Worm (Caenorhabditis elegans) whole organism, L4 larva: Measurements from ENCODE around the gene Y55B1BR.8.
A peak's percentile ranks its signal among the peaks of the same experiment; 100 is the strongest.

Experiments
- F44E2.7 ChIP-seq: fragments of 200-800 bp; sonication (Bioruptor generic); IDR thresholded peaks from 2 replicates; pipeline ENCODE4 v2.1.2; 2022; ENCODE audit warnings: missing genetic modification characterization, missing compliant biosample characterization
- T20F7.1 ChIP-seq: fragments of 200-800 bp; sonication (Bioruptor generic); optimal IDR thresholded peaks from 2 replicates; lab custom pipeline; 2018; ENCODE audit warnings: mild to moderate bottlenecking, missing genetic modification characterization, missing compliant biosample characterization
- ZK546.5 ChIP-seq, 2 experiments: sonication (generic microtip); optimal IDR thresholded peaks; 2 replicates each; lab custom pipeline; 2017; ENCODE audit warnings: missing biosample characterization in 2 of 2, missing genetic modification characterization in 2 of 2
- aha-1 ChIP-seq: fragments of 150-350 bp; peaks from one replicate; lab custom pipeline; 2014; ENCODE audit warnings: missing biosample characterization, missing genetic modification characterization
- ama-1 ChIP-seq: fragments of 150-350 bp; optimal IDR thresholded peaks from 2 replicates; lab custom pipeline; 2014; ENCODE audit warnings: inconsistent platforms, mixed read lengths
- attf-4 ChIP-seq: sonication (generic microtip); optimal IDR thresholded peaks from 3 replicates; lab custom pipeline; 2017; ENCODE audit warnings: missing biosample characterization, missing genetic modification characterization
- ceh-62 ChIP-seq: sonication (generic microtip); optimal IDR thresholded peaks from 2 replicates; lab custom pipeline; 2017; ENCODE audit warnings: missing biosample characterization, missing genetic modification characterization
- cey-2 ChIP-seq: sonication (generic microtip); optimal IDR thresholded peaks from 3 replicates; lab custom pipeline; 2017; ENCODE audit warnings: missing genetic modification characterization, mild to moderate bottlenecking, missing compliant biosample characterization, antibody characterized with exemption, borderline replicate concordance; ENCODE audit not compliant: insufficient read depth
- daf-16 ChIP-seq, 3 experiments: sonication (generic microtip); optimal IDR thresholded peaks; 2 replicates each; lab custom pipeline; 2016 to 2017; ENCODE audit warnings: missing genetic modification characterization in 3 of 3, missing genetic modification reagents in 3 of 3, mild to moderate bottlenecking in 2 of 3, missing compliant biosample characterization in 2 of 3, missing biosample characterization in 1 of 3, moderate library complexity in 1 of 3
- dmd-8 ChIP-seq: fragments of 200-800 bp; sonication (Bioruptor generic); IDR thresholded peaks from 2 replicates; pipeline ENCODE4 v1.3.6; 2022; ENCODE audit warnings: missing genetic modification characterization, missing compliant biosample characterization
- dpl-1 ChIP-seq: fragments of 150-350 bp; optimal IDR thresholded peaks from 2 replicates; lab custom pipeline; 2014; ENCODE audit warnings: missing biosample characterization, missing genetic modification reagents, missing genetic modification characterization
- duxl-1 ChIP-seq: sonication (generic microtip); optimal IDR thresholded peaks from 2 replicates; lab custom pipeline; 2016; ENCODE audit warnings: mild to moderate bottlenecking, missing genetic modification characterization, moderate library complexity, missing compliant biosample characterization; ENCODE audit not compliant: poor library complexity
- egl-27 ChIP-seq: sonication (generic microtip); optimal IDR thresholded peaks from 3 replicates; lab custom pipeline; 2017; ENCODE audit warnings: missing biosample characterization, missing genetic modification reagents, missing genetic modification characterization
- egl-43 ChIP-seq: fragments of 200-800 bp; sonication (Bioruptor generic); IDR thresholded peaks from 2 replicates; pipeline ENCODE4 v1.3.6; 2022; ENCODE audit warnings: missing genetic modification reagents, missing genetic modification characterization, missing compliant biosample characterization
- gei-8 ChIP-seq: fragments of 200-800 bp; sonication (Bioruptor generic); optimal IDR thresholded peaks from 2 replicates; lab custom pipeline; 2018; ENCODE audit warnings: mild to moderate bottlenecking, missing genetic modification characterization, missing compliant biosample characterization
- hlh-11 ChIP-seq: fragments of 200-800 bp; sonication (Bioruptor generic); optimal IDR thresholded peaks from 2 replicates; lab custom pipeline; 2018; ENCODE audit warnings: mild to moderate bottlenecking, missing genetic modification characterization, missing compliant biosample characterization
- hlh-30 ChIP-seq: sonication (generic microtip); optimal IDR thresholded peaks from 2 replicates; lab custom pipeline; 2017; ENCODE audit warnings: antibody characterized with exemption, mild to moderate bottlenecking, missing genetic modification characterization, missing compliant biosample characterization; ENCODE audit not compliant: insufficient read depth
- lin-1 ChIP-seq: fragments of 200-800 bp; sonication (Bioruptor generic); IDR thresholded peaks from 2 replicates; pipeline ENCODE4 v1.3.6; 2022; ENCODE audit warnings: missing genetic modification reagents, missing genetic modification characterization, missing compliant biosample characterization
- lin-13 ChIP-seq: fragments of 150-350 bp; optimal IDR thresholded peaks from 2 replicates; lab custom pipeline; 2014; ENCODE audit warnings: missing biosample characterization, missing genetic modification reagents, missing genetic modification characterization
- lin-29 ChIP-seq: fragments of 200-800 bp; sonication (Bioruptor generic); IDR thresholded peaks from 2 replicates; pipeline ENCODE4 v1.3.6; 2022; ENCODE audit warnings: missing genetic modification reagents, missing genetic modification characterization, missing compliant biosample characterization
- lin-38 ChIP-seq: fragments of 200-800 bp; sonication (Bioruptor generic); IDR thresholded peaks from 2 replicates; pipeline ENCODE4 v1.3.6; 2022; ENCODE audit warnings: missing genetic modification reagents, missing genetic modification characterization, missing compliant biosample characterization
- lsy-2 ChIP-seq, 2 experiments: fragments of 150-350 bp in 1 of 2; sonication (generic microtip) in 1 of 2; optimal IDR thresholded peaks; 2 replicates each; lab custom pipeline; 2014 to 2017; ENCODE audit warnings: missing biosample characterization in 2 of 2, missing genetic modification characterization in 2 of 2
- mdl-1 ChIP-seq, 2 experiments: fragments of 150-350 bp in 1 of 2; sonication (generic microtip) in 1 of 2; optimal IDR thresholded peaks; 2 replicates each; lab custom pipeline; 2014 to 2017; ENCODE audit warnings: missing biosample characterization in 2 of 2, missing genetic modification characterization in 2 of 2
- mdt-29 ChIP-seq: fragments of 200-800 bp; sonication (Bioruptor generic); IDR thresholded peaks from 2 replicates; pipeline ENCODE4 v1.3.6; 2022; ENCODE audit warnings: missing genetic modification reagents, missing genetic modification characterization, missing compliant biosample characterization
- mxl-2 ChIP-seq: fragments of 200-800 bp; sonication (Bioruptor generic); conservative IDR thresholded peaks from 2 replicates; pipeline ENCODE4 v1.3.6; 2022; ENCODE audit warnings: missing genetic modification reagents, missing genetic modification characterization, missing compliant biosample characterization
- mxl-3 ChIP-seq: fragments of 200-800 bp; sonication (Bioruptor generic); optimal IDR thresholded peaks from 2 replicates; lab custom pipeline; 2018; ENCODE audit warnings: mild to moderate bottlenecking, missing genetic modification characterization, missing compliant biosample characterization
- nhr-10 ChIP-seq: fragments of 150-350 bp; optimal IDR thresholded peaks from 2 replicates; lab custom pipeline; 2014; ENCODE audit warnings: missing biosample characterization, missing genetic modification characterization
- nhr-25 ChIP-seq: sonication (generic microtip); optimal IDR thresholded peaks from 2 replicates; lab custom pipeline; 2017; ENCODE audit warnings: missing genetic modification characterization, mild to moderate bottlenecking, missing compliant biosample characterization, antibody characterized with exemption, moderate library complexity, borderline replicate concordance; ENCODE audit not compliant: insufficient read depth
- nhr-28 ChIP-seq: fragments of 150-350 bp; optimal IDR thresholded peaks from 2 replicates; lab custom pipeline; 2014; ENCODE audit warnings: missing biosample characterization, missing genetic modification characterization
- nhr-42 ChIP-seq: fragments of 200-800 bp; sonication (Bioruptor generic); IDR thresholded peaks from 2 replicates; pipeline ENCODE4 v1.3.6; 2022; ENCODE audit warnings: missing genetic modification characterization, missing compliant biosample characterization
- nhr-6 ChIP-seq: fragments of 150-350 bp; optimal IDR thresholded peaks from 2 replicates; lab custom pipeline; 2014; ENCODE audit warnings: missing biosample characterization, missing genetic modification characterization
- php-3 ChIP-seq: fragments of 200-800 bp; sonication (Bioruptor generic); IDR thresholded peaks from 2 replicates; pipeline ENCODE4 v1.3.6; 2022; ENCODE audit warnings: missing genetic modification reagents, missing genetic modification characterization, missing compliant biosample characterization
- pqm-1 ChIP-seq: sonication (generic microtip); optimal IDR thresholded peaks from 2 replicates; lab custom pipeline; 2017; ENCODE audit warnings: missing biosample characterization, missing genetic modification characterization
- rbr-2 ChIP-seq: sonication (generic microtip); optimal IDR thresholded peaks from 2 replicates; lab custom pipeline; 2016; ENCODE audit warnings: missing genotype, missing genetic modification characterization, missing compliant biosample characterization
- saeg-2 ChIP-seq: fragments of 200-800 bp; sonication (Bioruptor generic); IDR thresholded peaks from 2 replicates; pipeline ENCODE4 v1.3.6; 2022; ENCODE audit warnings: missing genetic modification reagents, missing genetic modification characterization, missing compliant biosample characterization
- snpc-4 ChIP-seq: fragments of 150-350 bp; optimal IDR thresholded peaks from 2 replicates; lab custom pipeline; 2014; ENCODE audit warnings: missing biosample characterization, missing genetic modification characterization
- unc-130 ChIP-seq: sonication (generic microtip); optimal IDR thresholded peaks from 2 replicates; lab custom pipeline; 2016; ENCODE audit warnings: missing genetic modification reagents, missing genetic modification characterization, missing compliant biosample characterization
- unc-62 ChIP-seq, 3 experiments: fragments of 150-350 bp in 1 of 3; sonication (generic microtip); optimal IDR thresholded peaks in 2 of 3; peaks in 1 of 3; 1 replicate in 1 of 3; 2 replicates in 2 of 3; lab custom pipeline; 2014 to 2017; ENCODE audit warnings: missing biosample characterization in 3 of 3, missing genetic modification characterization in 3 of 3, missing genetic modification reagents in 3 of 3, missing genotype in 1 of 3
- zag-1 ChIP-seq: fragments of 150-350 bp; optimal IDR thresholded peaks from 2 replicates; lab custom pipeline; 2014; ENCODE audit warnings: missing biosample characterization, missing genetic modification characterization
- zip-2 ChIP-seq: fragments of 150-350 bp; optimal IDR thresholded peaks from 2 replicates; lab custom pipeline; 2014; ENCODE audit warnings: missing biosample characterization, missing genetic modification characterization

Gene Y55B1BR.8

ce11 chrIII:418649-419048, 25.6 kb upstream of the Y55B1BR.8 start, which contains the start of gene stim-1:
Gene stim-1 (minus strand): TSS chrIII:418749.
- TF ChIP-seq nhr-6, result no peak
- TF ChIP-seq attf-4, result no peak
- no peak for TF ChIP-seq ama-1 (lab: Kevin White, UChicago)
- no peak for TF ChIP-seq rbr-2 (tag; lab: Kevin White, UChicago)
- TF ChIP-seq zip-2, result no peak
- no peak for TF ChIP-seq egl-27 (tag; lab: Kevin White, UChicago)
- no peak for TF ChIP-seq zag-1 (tag; lab: Kevin White, UChicago)
- no peak for TF ChIP-seq gei-8 (GFP tag; lab: Kevin White, UChicago)
- TF ChIP-seq lin-13 (GFP tag; lab: Kevin White, UChicago), result no peak
- no peak for TF ChIP-seq hlh-11
- no peak for TF ChIP-seq F44E2.7
- no peak for TF ChIP-seq saeg-2 (GFP tag; lab: Robert Waterston, UW)
- TF ChIP-seq unc-130 (GFP tag; lab: Kevin White, UChicago), result no peak

- no peak for TF ChIP-seq mdt-29 (GFP tag; lab: Robert Waterston, UW)
- peak; percentile 27 for TF ChIP-seq pqm-1
- no peak for TF ChIP-seq lsy-2 (tag; optimal IDR thresholded peaks at IDR 0.05; lab: Kevin White, UChicago)
- no peak for TF ChIP-seq cey-2
- TF ChIP-seq mxl-3 (GFP tag; lab: Kevin White, UChicago), result no peak
- TF ChIP-seq lin-1 (GFP tag; lab: Robert Waterston, UW), result no peak
- TF ChIP-seq T20F7.1, result no peak
- TF ChIP-seq lin-38 (GFP tag; lab: Robert Waterston, UW), result no peak
- TF ChIP-seq gei-8 (GFP tag; lab: Kevin White, UChicago), result no peak
- no peak for TF ChIP-seq daf-16 (GFP tag; optimal IDR thresholded peaks at IDR 0.05; lab: Kevin White, UChicago)
- TF ChIP-seq daf-16 (tag; optimal IDR thresholded peaks at IDR 0.05; lab: Kevin White, UChicago), result peak; percentile 47
- no peak for TF ChIP-seq php-3 (GFP tag; lab: Robert Waterston, UW)
- TF ChIP-seq lin-29, result no peak
- no peak for TF ChIP-seq mxl-2 (GFP tag; lab: Robert Waterston, UW)
- TF ChIP-seq dmd-8, result no peak
- TF ChIP-seq unc-62 (GFP tag; optimal IDR thresholded peaks at IDR 0.05 in 1 of 2; lab: Kevin White, UChicago), result no peak
- no peak for TF ChIP-seq unc-62 (tag; optimal IDR thresholded peaks at IDR 0.05; lab: Kevin White, UChicago)
- TF ChIP-seq egl-27 (tag; lab: Kevin White, UChicago), result no peak
- no peak for TF ChIP-seq ZK546.5 (tag; optimal IDR thresholded peaks at IDR 0.05; lab: Kevin White, UChicago)
- no peak for TF ChIP-seq saeg-2 (GFP tag; lab: Robert Waterston, UW)
- peak; percentile 44 for TF ChIP-seq aha-1
- TF ChIP-seq snpc-4 (tag; lab: Kevin White, UChicago), result no peak
- TF ChIP-seq attf-4, result no peak
- TF ChIP-seq nhr-42, result no peak
- peak; percentile 53 for TF ChIP-seq nhr-28 (tag; lab: Kevin White, UChicago)
- no peak for TF ChIP-seq ceh-62 (tag; lab: Kevin White, UChicago)
- TF ChIP-seq duxl-1, result no peak
- no peak for TF ChIP-seq hlh-30 (tag; lab: Kevin White, UChicago)
- no peak for TF ChIP-seq nhr-10
- TF ChIP-seq unc-130 (GFP tag; lab: Kevin White, UChicago), result no peak
These were observed 21.6 kb upstream of the Y55B1BR.8 start for ce11 chrIII:422553-422952.

ce11 chrIII:423875-424274, 20.3 kb upstream of the Y55B1BR.8 start:
- peak; percentile 79 for TF ChIP-seq lin-38 (GFP tag; lab: Robert Waterston, UW)
- no peak for TF ChIP-seq mdl-1 (tag; optimal IDR thresholded peaks at IDR 0.05; lab: Kevin White, UChicago)
- TF ChIP-seq nhr-25 (tag; lab: Kevin White, UChicago), result no peak
- TF ChIP-seq cey-2, result no peak
- TF ChIP-seq egl-43 (GFP tag; lab: Robert Waterston, UW), result no peak
- TF ChIP-seq dpl-1 (GFP tag; lab: Kevin White, UChicago), result peak; percentile 44
